Fruit fly (Drosophila melanogaster) whole organism, embryonic: ENCODE results near the gene CG8483.

ENCODE experiments used
- Adf1 ChIP-seq: fragments of 200-800 bp; sonication (Bioruptor generic); IDR thresholded peaks from 2 replicates; pipeline ENCODE4 v1.3.6; 2022; ENCODE audit warnings: missing biosample characterization, missing genetic modification characterization
- Asciz ChIP-seq: fragments of 200-800 bp; sonication (Bioruptor generic); optimal IDR thresholded peaks from 2 replicates; lab custom pipeline; 2017; ENCODE audit warnings: missing biosample characterization, mild to moderate bottlenecking, missing genetic modification characterization, missing genetic modification reagents
- CG11398 ChIP-seq: fragments of 200-800 bp; sonication (Bioruptor generic); optimal IDR thresholded peaks from 2 replicates; lab custom pipeline; 2016; ENCODE audit warnings: missing biosample characterization, missing genetic modification characterization
- CG11696 ChIP-seq: fragments of 200-800 bp; sonication (Bioruptor generic); IDR thresholded peaks from 2 replicates; pipeline ENCODE4 v1.3.6; 2022; ENCODE audit warnings: missing biosample characterization, missing genetic modification characterization
- CG12299 ChIP-seq: fragments of 200-800 bp; sonication (Bioruptor generic); optimal IDR thresholded peaks from 2 replicates; lab custom pipeline; 2018; ENCODE audit warnings: missing biosample characterization, mild to moderate bottlenecking, missing genetic modification characterization
- CG12769 ChIP-seq: fragments of 200-800 bp; sonication (Bioruptor generic); optimal IDR thresholded peaks from 2 replicates; lab custom pipeline; 2019; ENCODE audit warnings: missing biosample characterization, mild to moderate bottlenecking, missing genetic modification characterization, moderate library complexity
- CG14014 ChIP-seq: fragments of 200-800 bp; sonication (Bioruptor generic); IDR thresholded peaks from 2 replicates; pipeline ENCODE4 v1.3.6; 2022; ENCODE audit warnings: missing biosample characterization, missing genetic modification characterization
- CG14965 ChIP-seq: fragments of 200-800 bp; sonication (Bioruptor generic); optimal IDR thresholded peaks from 2 replicates; lab custom pipeline; 2016; ENCODE audit warnings: missing biosample characterization, missing genetic modification characterization, borderline replicate concordance
- CG15269 ChIP-seq: fragments of 200-800 bp; sonication (Bioruptor generic); optimal IDR thresholded peaks from 2 replicates; lab custom pipeline; 2018; ENCODE audit warnings: missing biosample characterization, mild to moderate bottlenecking, missing genetic modification characterization, moderate library complexity
- CG1529 ChIP-seq: fragments of 200-800 bp; sonication (Bioruptor generic); optimal IDR thresholded peaks from 3 replicates; lab custom pipeline; 2018; ENCODE audit warnings: missing biosample characterization, missing genetic modification characterization
- CG1647 ChIP-seq: fragments of 200-800 bp; sonication (Bioruptor generic); optimal IDR thresholded peaks from 3 replicates; lab custom pipeline; 2016; ENCODE audit warnings: missing biosample characterization, missing genetic modification characterization
- CG2678 ChIP-seq: fragments of 200-800 bp; sonication (Bioruptor generic); optimal IDR thresholded peaks from 3 replicates; lab custom pipeline; 2019; ENCODE audit warnings: missing biosample characterization, mild to moderate bottlenecking, missing genetic modification characterization, moderate library complexity
- CG2712 ChIP-seq: fragments of 200-800 bp; optimal IDR thresholded peaks from 3 replicates; lab custom pipeline; 2019; ENCODE audit warnings: missing biosample characterization, mild to moderate bottlenecking, missing genetic modification characterization, moderate library complexity
- CG31224 ChIP-seq: fragments of 200-800 bp; sonication (Bioruptor generic); IDR thresholded peaks from 2 replicates; pipeline ENCODE4 v1.3.6; 2022; ENCODE audit warnings: missing biosample characterization, missing genetic modification characterization
- CG31365 ChIP-seq: fragments of 200-800 bp; sonication (Bioruptor generic); optimal IDR thresholded peaks from 2 replicates; lab custom pipeline; 2018; ENCODE audit warnings: missing biosample characterization, mild to moderate bottlenecking, missing genetic modification characterization
- CG3407 ChIP-seq: fragments of 200-800 bp; sonication (Bioruptor generic); optimal IDR thresholded peaks from 2 replicates; lab custom pipeline; 2018; ENCODE audit warnings: missing biosample characterization, mild to moderate bottlenecking, missing genetic modification characterization
- CG3726 ChIP-seq: fragments of 200-800 bp; sonication (Bioruptor generic); IDR thresholded peaks from 3 replicates; pipeline ENCODE4, ENCODE4 v1.3.6; 2022; ENCODE audit warnings: missing biosample characterization, missing genetic modification characterization
- CG4730 ChIP-seq: fragments of 200-800 bp; sonication (Bioruptor generic); IDR thresholded peaks from 2 replicates; pipeline ENCODE4 v1.3.6; 2022; ENCODE audit warnings: missing biosample characterization, missing genetic modification characterization
- CG5245 ChIP-seq: fragments of 200-800 bp; sonication (Bioruptor generic); optimal IDR thresholded peaks from 3 replicates; lab custom pipeline; 2016; ENCODE audit warnings: missing biosample characterization, missing genetic modification characterization
- CG6254 ChIP-seq: fragments of 200-800 bp; sonication (Bioruptor generic); optimal IDR thresholded peaks from 3 replicates; lab custom pipeline; 2017; ENCODE audit warnings: mild to moderate bottlenecking, missing biosample characterization, missing genetic modification reagents, missing genetic modification characterization
- CG7357 ChIP-seq: fragments of 200-800 bp; sonication (Bioruptor generic); IDR thresholded peaks from 3 replicates; pipeline ENCODE4 v1.3.6; 2022; ENCODE audit warnings: missing biosample characterization, missing genetic modification characterization
- CG9437 ChIP-seq: fragments of 200-800 bp; sonication (Bioruptor generic); optimal IDR thresholded peaks from 2 replicates; lab custom pipeline; 2018; ENCODE audit warnings: missing biosample characterization, mild to moderate bottlenecking, missing genetic modification characterization
- CG9797 ChIP-seq: fragments of 200-800 bp; sonication (Bioruptor generic); optimal IDR thresholded peaks from 3 replicates; lab custom pipeline; 2018; ENCODE audit warnings: missing biosample characterization, mild to moderate bottlenecking, missing genetic modification characterization
- CG9817 ChIP-seq: fragments of 200-800 bp; sonication (Bioruptor generic); optimal IDR thresholded peaks from 2 replicates; lab custom pipeline; 2018; ENCODE audit warnings: missing biosample characterization, mild to moderate bottlenecking, missing genetic modification characterization, moderate library complexity
- CHES-1-like ChIP-seq: fragments of 200-800 bp; sonication (Bioruptor generic); optimal IDR thresholded peaks from 2 replicates; lab custom pipeline; 2016; ENCODE audit warnings: missing biosample characterization, missing genetic modification characterization
- Chrac-16 ChIP-seq: fragments of 200-800 bp; sonication (Bioruptor generic); optimal IDR thresholded peaks from 3 replicates; lab custom pipeline; 2016; ENCODE audit warnings: missing biosample characterization, missing genetic modification characterization
- Elba2 ChIP-seq: fragments of 200-800 bp; sonication (Bioruptor generic); optimal IDR thresholded peaks from 3 replicates; lab custom pipeline; 2016; ENCODE audit warnings: missing biosample characterization, missing genetic modification characterization
- Jarid2 ChIP-seq: fragments of 200-800 bp; sonication (Bioruptor generic); optimal IDR thresholded peaks from 3 replicates; lab custom pipeline; 2017; ENCODE audit warnings: mild to moderate bottlenecking, missing biosample characterization, missing genetic modification reagents, missing genetic modification characterization
- Lhr ChIP-seq: fragments of 200-800 bp; sonication (Bioruptor generic); optimal IDR thresholded peaks from 3 replicates; lab custom pipeline; 2017; ENCODE audit warnings: mild to moderate bottlenecking, missing biosample characterization, missing genetic modification reagents, missing genetic modification characterization
- Rfx ChIP-seq: fragments of 200-800 bp; sonication (Bioruptor generic); IDR thresholded peaks from 2 replicates; pipeline ENCODE4 v1.3.6; 2022; ENCODE audit warnings: missing biosample characterization, missing genetic modification characterization
- Rx ChIP-seq: fragments of 200-800 bp; sonication (Bioruptor generic); IDR thresholded peaks from 2 replicates; pipeline ENCODE4 v1.3.6; 2022; ENCODE audit warnings: missing biosample characterization, missing genetic modification characterization
- Side ChIP-seq: fragments of 200-800 bp; sonication (Bioruptor generic); optimal IDR thresholded peaks from 2 replicates; lab custom pipeline; 2016; ENCODE audit warnings: missing biosample characterization, missing genetic modification characterization
- Sox102F ChIP-seq: fragments of 200-800 bp; sonication (Bioruptor generic); optimal IDR thresholded peaks from 2 replicates; lab custom pipeline; 2018; ENCODE audit warnings: missing biosample characterization, mild to moderate bottlenecking, missing genetic modification characterization, moderate library complexity
- Xbp1 ChIP-seq: fragments of 200-800 bp; sonication (Bioruptor generic); optimal IDR thresholded peaks from 3 replicates; lab custom pipeline; 2016; ENCODE audit warnings: missing biosample characterization, mild to moderate bottlenecking, missing genetic modification characterization
- al ChIP-seq: fragments of 200-800 bp; sonication (Bioruptor generic); IDR thresholded peaks from 2 replicates; pipeline ENCODE4 v1.3.6; 2022; ENCODE audit warnings: missing biosample characterization, missing genetic modification characterization
- ash1 ChIP-seq: fragments of 200-800 bp; sonication (Bioruptor generic); optimal IDR thresholded peaks from 2 replicates; lab custom pipeline; 2018; ENCODE audit warnings: missing biosample characterization, mild to moderate bottlenecking, missing genetic modification characterization
- az2 ChIP-seq: fragments of 200-800 bp; sonication (Bioruptor generic); optimal IDR thresholded peaks from 3 replicates; lab custom pipeline; 2016; ENCODE audit warnings: missing biosample characterization, missing genetic modification characterization
- cato ChIP-seq: fragments of 200-800 bp; sonication (Bioruptor generic); optimal IDR thresholded peaks from 2 replicates; lab custom pipeline; 2016; ENCODE audit warnings: missing biosample characterization, missing genetic modification characterization, borderline replicate concordance
- cwo ChIP-seq: fragments of 200-800 bp; sonication (Bioruptor generic); optimal IDR thresholded peaks from 3 replicates; lab custom pipeline; 2017; ENCODE audit warnings: missing biosample characterization, missing genetic modification characterization, mild to moderate bottlenecking, moderate library complexity, missing genetic modification reagents
- da ChIP-seq: fragments of 200-800 bp; sonication (Bioruptor generic); optimal IDR thresholded peaks from 2 replicates; lab custom pipeline; 2016; ENCODE audit warnings: missing biosample characterization, missing genetic modification characterization
- eyg ChIP-seq: fragments of 200-800 bp; sonication (Bioruptor generic); optimal IDR thresholded peaks from 3 replicates; lab custom pipeline; 2016; ENCODE audit warnings: missing biosample characterization, missing genetic modification characterization
- fd102C ChIP-seq: fragments of 200-800 bp; sonication (Bioruptor generic); optimal IDR thresholded peaks from 2 replicates; lab custom pipeline; 2018; ENCODE audit warnings: missing biosample characterization, mild to moderate bottlenecking, missing genetic modification characterization, moderate library complexity
- ham ChIP-seq: fragments of 200-800 bp; sonication (Bioruptor generic); IDR thresholded peaks from 2 replicates; pipeline ENCODE4 v1.3.6; 2022; ENCODE audit warnings: missing biosample characterization, missing genetic modification characterization
- nmo ChIP-seq: fragments of 200-800 bp; sonication (Bioruptor generic); optimal IDR thresholded peaks from 2 replicates; lab custom pipeline; 2018; ENCODE audit warnings: missing biosample characterization, mild to moderate bottlenecking, missing genetic modification characterization, moderate library complexity
- oc ChIP-seq: fragments of 200-800 bp; sonication (Bioruptor generic); optimal IDR thresholded peaks from 2 replicates; lab custom pipeline; 2018; ENCODE audit warnings: missing biosample characterization, mild to moderate bottlenecking, missing genetic modification characterization, moderate library complexity
- psq ChIP-seq: fragments of 200-800 bp; sonication (Bioruptor generic); optimal IDR thresholded peaks from 2 replicates; lab custom pipeline; 2017; ENCODE audit warnings: missing biosample characterization, missing genetic modification characterization
- schlank ChIP-seq: fragments of 200-800 bp; sonication (Bioruptor generic); optimal IDR thresholded peaks from 2 replicates; lab custom pipeline; 2018; ENCODE audit warnings: missing biosample characterization, mild to moderate bottlenecking, missing genetic modification characterization
- scrt ChIP-seq: fragments of 200-800 bp; sonication (Bioruptor generic); optimal IDR thresholded peaks from 2 replicates; lab custom pipeline; 2018; ENCODE audit warnings: missing biosample characterization, mild to moderate bottlenecking, missing genetic modification characterization, moderate library complexity
- tna ChIP-seq: fragments of 200-800 bp; sonication (Bioruptor generic); IDR thresholded peaks from 2 replicates; pipeline ENCODE4 v1.3.6; 2022; ENCODE audit warnings: missing biosample characterization, missing genetic modification characterization; ENCODE audit not compliant: partially characterized antibody
- ttk ChIP-seq: fragments of 200-800 bp; sonication (Bioruptor generic); IDR thresholded peaks from 2 replicates; pipeline ENCODE4 v2.1.2; 2022; ENCODE audit warnings: missing biosample characterization, missing genetic modification characterization
- tup ChIP-seq: fragments of 200-800 bp; sonication (Bioruptor generic); optimal IDR thresholded peaks from 2 replicates; lab custom pipeline; 2016; ENCODE audit warnings: missing biosample characterization, mild to moderate bottlenecking, missing genetic modification characterization, moderate library complexity
- wek ChIP-seq: fragments of 200-800 bp; sonication (Bioruptor generic); optimal IDR thresholded peaks from 3 replicates; lab custom pipeline; 2018; ENCODE audit warnings: missing biosample characterization, mild to moderate bottlenecking, missing genetic modification characterization, moderate library complexity

Gene CG8483

DNA sequence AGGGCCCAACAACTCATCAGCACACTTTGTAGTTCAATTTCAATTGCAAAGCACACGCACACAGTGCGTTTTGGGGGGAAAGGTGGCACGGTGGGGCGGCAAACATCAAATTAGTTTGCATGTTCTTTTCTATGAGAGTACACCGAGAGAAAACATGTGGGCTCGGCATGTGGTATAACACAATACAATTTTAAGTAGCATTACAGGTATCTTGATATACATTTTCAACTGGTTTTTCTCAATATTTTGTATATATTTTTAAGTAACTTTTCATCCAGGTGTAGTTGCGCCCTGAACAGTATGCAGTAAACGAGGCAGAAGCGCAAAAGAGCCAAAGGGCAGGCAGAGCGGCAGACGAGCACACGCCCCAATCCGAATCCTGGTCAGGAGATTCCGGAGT, 13.9 kb downstream of the CG8483 start (continued):
- TF ChIP-seq Xbp1 (GFP tag; lab: Kevin White, UChicago) (peak; percentile 15), CG15269 (tag; lab: Kevin White, UChicago) (peak; percentile 28), wek (GFP tag; lab: Kevin White, UChicago) (no peak), az2 (GFP tag; lab: Kevin White, UChicago) (no peak), CG3407 (GFP tag; lab: Kevin White, UChicago) (no peak), CG4730 (GFP tag; lab: Robert Waterston, UW) (no peak), CG2678 (peak; percentile 38), CHES-1-like (GFP tag; lab: Kevin White, UChicago) (no peak), CG31224 (GFP tag; lab: Robert Waterston, UW) (no peak), fd102C (GFP tag; lab: Kevin White, UChicago) (no peak), CG14014 (GFP tag; lab: Robert Waterston, UW) (0 out of 2 replicates have a peak, but pooled peaks have one; percentile 18), psq (no peak), CG31365 (tag; lab: Kevin White, UChicago) (no peak), tup (GFP tag; lab: Kevin White, UChicago) (no peak), cato (no peak), CG5245 (GFP tag; lab: Kevin White, UChicago) (no peak), CG1647 (no peak), Adf1 (GFP tag; lab: Robert Waterston, UW) (no peak), CG1529 (GFP tag; lab: Kevin White, UChicago) (no peak), CG14965 (GFP tag; lab: Kevin White, UChicago) (no peak), al (GFP tag; lab: Robert Waterston, UW) (no peak), CG9437 (no peak), tna (GFP tag; lab: Robert Waterston, UW) (no peak), nmo (GFP tag; lab: Kevin White, UChicago) (no peak), scrt (GFP tag; lab: Kevin White, UChicago) (no peak), CG2712 (tag; lab: Kevin White, UChicago) (no peak), Side (GFP tag; lab: Kevin White, UChicago) (no peak), Sox102F (peak; percentile 26), CG7357 (GFP tag; lab: Robert Waterston, UW) (no peak), ham (GFP tag; lab: Robert Waterston, UW) (no peak), Rfx (peak; percentile 22; the same call in 1 of the 2 replicates), CG9797 (GFP tag; lab: Kevin White, UChicago) (no peak), oc (no peak), CG9817 (tag; lab: Kevin White, UChicago) (no peak), eyg (no peak), Elba2 (GFP tag; lab: Kevin White, UChicago) (no peak), schlank (tag; lab: Kevin White, UChicago) (no peak), Rx (GFP tag; lab: Robert Waterston, UW) (no peak), CG12769 (tag; lab: Kevin White, UChicago) (no peak), CG3726 (GFP tag; lab: Robert Waterston, UW) (no peak), Jarid2 (GFP tag; lab: Kevin White, UChicago) (no peak), CG11696 (GFP tag; lab: Robert Waterston, UW) (no peak), Chrac-16 (GFP tag; lab: Kevin White, UChicago) (no peak), ash1 (GFP tag; lab: Kevin White, UChicago) (no peak), Asciz (GFP tag; lab: Kevin White, UChicago) (no peak), CG6254 (GFP tag; lab: Kevin White, UChicago) (no peak), cwo (GFP tag; lab: Kevin White, UChicago) (peak; percentile 18), CG11398 (GFP tag; lab: Kevin White, UChicago) (no peak), da (GFP tag; lab: Kevin White, UChicago) (no peak), CG12299 (no peak), ttk (no peak), Lhr (GFP tag; lab: Kevin White, UChicago) (no peak)
